Worm (Caenorhabditis elegans) whole organism, young adult: Measurements from ENCODE around the gene Y55F3BL.4.

ENCODE experiments used
- B0336.3 ChIP-seq: fragments of 200-800 bp; sonication (Bioruptor generic); IDR thresholded peaks from 2 replicates; pipeline ENCODE4 v1.3.6; 2022; ENCODE audit warnings: missing genetic modification characterization, missing compliant biosample characterization
- C06A6.2 ChIP-seq: fragments of 200-800 bp; sonication (Bioruptor generic); conservative IDR thresholded peaks from 2 replicates; pipeline ENCODE4 v1.3.6; 2022; ENCODE audit warnings: missing genetic modification characterization, missing compliant biosample characterization
- C17E4.6 ChIP-seq: fragments of 200-800 bp; sonication (Bioruptor generic); IDR thresholded peaks from 2 replicates; pipeline ENCODE4 v1.3.6; 2022; ENCODE audit warnings: missing genetic modification reagents, missing genetic modification characterization, missing compliant biosample characterization
- D2030.7 ChIP-seq: fragments of 200-800 bp; sonication (Bioruptor generic); IDR thresholded peaks from 2 replicates; pipeline ENCODE4 v1.3.6; 2022; ENCODE audit warnings: missing genetic modification reagents, missing genetic modification characterization, missing compliant biosample characterization
- F23B12.7 ChIP-seq: sonication (generic microtip); optimal IDR thresholded peaks from 2 replicates; lab custom pipeline; 2017; ENCODE audit warnings: missing genetic modification characterization, mild to moderate bottlenecking, missing compliant biosample characterization, antibody characterized with exemption, moderate library complexity; ENCODE audit not compliant: insufficient read depth
- F49E8.2 ChIP-seq: sonication (generic microtip); optimal IDR thresholded peaks from 3 replicates; lab custom pipeline; 2017; ENCODE audit warnings: missing genetic modification characterization, mild to moderate bottlenecking, missing compliant biosample characterization, antibody characterized with exemption, moderate library complexity; ENCODE audit not compliant: insufficient read depth
- F52B5.7 ChIP-seq: sonication (generic microtip); optimal IDR thresholded peaks from 2 replicates; lab custom pipeline; 2016; ENCODE audit warnings: mild to moderate bottlenecking, missing genetic modification characterization, missing compliant biosample characterization
- F57A8.1 ChIP-seq: fragments of 200-800 bp; sonication (Bioruptor generic); optimal IDR thresholded peaks from 2 replicates; lab custom pipeline; 2018; ENCODE audit warnings: mild to moderate bottlenecking, missing genetic modification characterization, moderate library complexity, missing compliant biosample characterization
- F57C9.4 ChIP-seq: sonication (generic microtip); optimal IDR thresholded peaks from 2 replicates; lab custom pipeline; 2017; ENCODE audit warnings: mild to moderate bottlenecking, missing genetic modification characterization, missing compliant biosample characterization
- T07F8.4 ChIP-seq: sonication (generic microtip); optimal IDR thresholded peaks from 2 replicates; lab custom pipeline; 2016; ENCODE audit warnings: mild to moderate bottlenecking, missing genetic modification characterization, moderate library complexity, missing compliant biosample characterization
- Y53F4B.3 ChIP-seq: fragments of 200-800 bp; sonication (Bioruptor generic); IDR thresholded peaks from 2 replicates; pipeline ENCODE4 v1.3.6; 2022; ENCODE audit warnings: missing genetic modification reagents, missing genetic modification characterization, missing compliant biosample characterization
- Y56A3A.18 ChIP-seq: fragments of 200-800 bp; sonication (Bioruptor generic); IDR thresholded peaks from 2 replicates; pipeline ENCODE4 v1.3.6; 2022; ENCODE audit warnings: missing genetic modification reagents, missing genetic modification characterization, missing compliant biosample characterization
- Y79H2A.3 ChIP-seq: fragments of 200-800 bp; sonication (Bioruptor generic); conservative IDR thresholded peaks from 2 replicates; pipeline ENCODE4 v1.3.6; 2022; ENCODE audit warnings: missing genetic modification reagents, missing genetic modification characterization, missing compliant biosample characterization
- aptf-2 ChIP-seq: fragments of 200-800 bp; sonication (Bioruptor generic); conservative IDR thresholded peaks from 2 replicates; pipeline ENCODE4 v1.3.6; 2022; ENCODE audit warnings: missing genetic modification reagents, missing genetic modification characterization, missing compliant biosample characterization
- atf-7 ChIP-seq: sonication (generic microtip); optimal IDR thresholded peaks from 2 replicates; lab custom pipeline; 2017; ENCODE audit warnings: mild to moderate bottlenecking, missing genetic modification characterization, missing compliant biosample characterization
- attf-5 ChIP-seq: fragments of 200-800 bp; sonication (Bioruptor generic); optimal IDR thresholded peaks from 2 replicates; lab custom pipeline; 2018; ENCODE audit warnings: mild to moderate bottlenecking, missing genetic modification characterization, missing compliant biosample characterization
- bed-1 ChIP-seq: fragments of 200-800 bp; sonication (Bioruptor generic); IDR thresholded peaks from 2 replicates; pipeline ENCODE4 v1.3.6; 2022; ENCODE audit warnings: missing genetic modification reagents, missing genetic modification characterization, missing compliant biosample characterization
- cebp-2 ChIP-seq: fragments of 200-800 bp; sonication (Bioruptor generic); IDR thresholded peaks from 2 replicates; pipeline ENCODE4 v1.3.6; 2022; ENCODE audit warnings: missing genetic modification characterization, missing compliant biosample characterization
- chd-7 ChIP-seq: sonication (generic microtip); optimal IDR thresholded peaks from 2 replicates; lab custom pipeline; 2016; ENCODE audit warnings: mild to moderate bottlenecking, missing genetic modification characterization, moderate library complexity, missing compliant biosample characterization
- dox-1 ChIP-seq: fragments of 200-800 bp; sonication (Bioruptor generic); IDR thresholded peaks from 2 replicates; pipeline ENCODE4 v1.3.6; 2022; ENCODE audit warnings: missing genetic modification reagents, missing genetic modification characterization, missing compliant biosample characterization
- egl-44 ChIP-seq: fragments of 200-800 bp; sonication (Bioruptor generic); IDR thresholded peaks from 2 replicates; pipeline ENCODE4 v1.3.6; 2022; ENCODE audit warnings: missing genetic modification reagents, missing genetic modification characterization, missing compliant biosample characterization
- egrh-3 ChIP-seq: fragments of 200-800 bp; sonication (Bioruptor generic); IDR thresholded peaks from 2 replicates; pipeline ENCODE4 v1.3.6; 2022; ENCODE audit warnings: missing genetic modification reagents, missing genetic modification characterization, missing compliant biosample characterization
- ets-4 ChIP-seq: fragments of 200-800 bp; sonication (Bioruptor generic); optimal IDR thresholded peaks from 2 replicates; lab custom pipeline; 2018; ENCODE audit warnings: mild to moderate bottlenecking, missing genetic modification characterization, missing compliant biosample characterization
- gei-17 ChIP-seq: fragments of 200-800 bp; sonication (Bioruptor generic); optimal IDR thresholded peaks from 2 replicates; lab custom pipeline; 2018; ENCODE audit warnings: mild to moderate bottlenecking, missing genetic modification characterization, missing compliant biosample characterization
- hrde-1 ChIP-seq: sonication (generic microtip); optimal IDR thresholded peaks from 2 replicates; lab custom pipeline; 2016; ENCODE audit warnings: missing genetic modification characterization, mild to moderate bottlenecking, missing compliant biosample characterization, moderate library complexity, missing genotype, missing genetic modification reagents, borderline replicate concordance
- hsf-1 ChIP-seq: fragments of 200-800 bp; sonication (Bioruptor generic); IDR thresholded peaks from 2 replicates; pipeline ENCODE4 v1.3.6; 2022; ENCODE audit warnings: missing genetic modification reagents, missing genetic modification characterization, missing compliant biosample characterization
- lag-1 ChIP-seq: fragments of 200-800 bp; sonication (Bioruptor generic); IDR thresholded peaks from 2 replicates; pipeline ENCODE4 v1.3.6; 2022; ENCODE audit warnings: missing genetic modification reagents, missing genetic modification characterization, missing compliant biosample characterization
- let-526 ChIP-seq: fragments of 200-800 bp; sonication (Bioruptor generic); IDR thresholded peaks from 2 replicates; pipeline ENCODE4 v1.3.6; 2022; ENCODE audit warnings: missing genetic modification reagents, missing genetic modification characterization, missing compliant biosample characterization
- lin-26 ChIP-seq: fragments of 200-800 bp; sonication (Bioruptor generic); IDR thresholded peaks from 2 replicates; pipeline ENCODE4 v1.3.6; 2022; ENCODE audit warnings: missing genetic modification reagents, missing genetic modification characterization, missing compliant biosample characterization
- lin-35 ChIP-seq, 3 experiments: fragments of 150-350 bp in 2 of 3; sonication (generic microtip) in 1 of 3; optimal IDR thresholded peaks; 2 replicates each; lab custom pipeline; 2014 to 2018; ENCODE audit warnings: missing biosample characterization in 3 of 3, missing genetic modification characterization in 3 of 3, missing genetic modification reagents in 3 of 3
- lir-1 ChIP-seq: fragments of 200-800 bp; sonication (Bioruptor generic); conservative IDR thresholded peaks from 2 replicates; pipeline ENCODE4 v1.3.6; 2022; ENCODE audit warnings: missing genetic modification reagents, missing genetic modification characterization, missing compliant biosample characterization
- lsy-27 ChIP-seq: sonication (generic microtip); optimal IDR thresholded peaks from 2 replicates; lab custom pipeline; 2017; ENCODE audit warnings: missing genetic modification characterization, mild to moderate bottlenecking, missing compliant biosample characterization, antibody characterized with exemption, missing genotype, borderline replicate concordance; ENCODE audit not compliant: insufficient read depth
- madf-6 ChIP-seq: fragments of 200-800 bp; sonication (Bioruptor generic); IDR thresholded peaks from 2 replicates; pipeline ENCODE4 v1.3.6; 2022; ENCODE audit warnings: missing genetic modification reagents, missing genetic modification characterization, missing compliant biosample characterization
- mcd-1 ChIP-seq: fragments of 200-800 bp; sonication (Bioruptor generic); IDR thresholded peaks from 2 replicates; pipeline ENCODE4 v1.3.6; 2022; ENCODE audit warnings: missing genetic modification reagents, missing genetic modification characterization, missing compliant biosample characterization
- nhr-80 ChIP-seq: sonication (generic microtip); optimal IDR thresholded peaks from 2 replicates; lab custom pipeline; 2016; ENCODE audit warnings: missing genetic modification characterization, missing compliant biosample characterization
- nhr-90 ChIP-seq: sonication (generic microtip); optimal IDR thresholded peaks from 2 replicates; lab custom pipeline; 2016; ENCODE audit warnings: missing genotype, mild to moderate bottlenecking, missing genetic modification characterization, missing compliant biosample characterization
- pbrm-1 ChIP-seq: fragments of 200-800 bp; sonication (Bioruptor generic); IDR thresholded peaks from 2 replicates; pipeline ENCODE4 v1.3.6; 2022; ENCODE audit warnings: missing genetic modification reagents, missing genetic modification characterization, missing compliant biosample characterization
- snpc-1.3 ChIP-seq: sonication (generic microtip); optimal IDR thresholded peaks from 2 replicates; lab custom pipeline; 2017; ENCODE audit warnings: missing genetic modification characterization, mild to moderate bottlenecking, missing compliant biosample characterization, antibody characterized with exemption, moderate library complexity, missing genotype, missing genetic modification reagents; ENCODE audit not compliant: insufficient read depth
- snpc-4 ChIP-seq, 5 experiments: fragments of 150-350 bp in 1 of 5; sonication (generic microtip) in 4 of 5; optimal IDR thresholded peaks; 2 replicates each; lab custom pipeline; 2014 to 2018; ENCODE audit warnings: missing genetic modification characterization in 5 of 5, missing biosample characterization in 3 of 5, antibody characterized with exemption in 2 of 5, mild to moderate bottlenecking in 2 of 5, missing compliant biosample characterization in 2 of 5, missing genotype in 2 of 5, moderate library complexity in 2 of 5, missing genetic modification reagents in 1 of 5
- unc-62 ChIP-seq: fragments of 150-350 bp; optimal IDR thresholded peaks from 2 replicates; lab custom pipeline; 2014; ENCODE audit warnings: missing biosample characterization, missing genetic modification reagents, missing genetic modification characterization
- zfh-2 ChIP-seq: fragments of 200-800 bp; sonication (Bioruptor generic); conservative IDR thresholded peaks from 2 replicates; pipeline ENCODE4 v1.3.6; 2022; ENCODE audit warnings: missing genetic modification reagents, missing genetic modification characterization, missing compliant biosample characterization
- ztf-18 ChIP-seq: sonication (generic microtip); optimal IDR thresholded peaks from 2 replicates; lab custom pipeline; 2016; ENCODE audit warnings: missing genotype, mild to moderate bottlenecking, missing genetic modification characterization, missing compliant biosample characterization
- ztf-6 ChIP-seq: fragments of 200-800 bp; sonication (Bioruptor generic); IDR thresholded peaks from 2 replicates; pipeline ENCODE4 v1.3.6; 2022; ENCODE audit warnings: missing genetic modification reagents, missing genetic modification characterization, missing compliant biosample characterization

Gene Y55F3BL.4

ce11 chrIV:782393-782792 lies 22.5 kb upstream of the Y55F3BL.4 start:
- TF ChIP-seq D2030.7 (GFP tag; lab: Robert Waterston, UW) = no peak
- 0 out of 2 replicates have a peak, but pooled peaks have one; percentile 9 for TF ChIP-seq dox-1 (GFP tag; lab: Robert Waterston, UW)
- TF ChIP-seq gei-17 (GFP tag; lab: Kevin White, UChicago) = no peak
- no peak for TF ChIP-seq F52B5.7
- no peak for TF ChIP-seq T07F8.4 (tag; lab: Kevin White, UChicago)
- no peak for TF ChIP-seq atf-7 (tag; lab: Kevin White, UChicago)
- no peak for TF ChIP-seq snpc-4 (GFP tag; optimal IDR thresholded peaks at IDR 0.05; lab: Kevin White, UChicago)
- peak in 1 of 4 experiments; percentile 20 for TF ChIP-seq snpc-4 (tag; optimal IDR thresholded peaks at IDR 0.05; lab: Kevin White, UChicago)
- TF ChIP-seq F49E8.2 (tag; lab: Kevin White, UChicago) = no peak
- no peak for TF ChIP-seq lag-1
- no peak for TF ChIP-seq F23B12.7
- TF ChIP-seq nhr-80 (tag; lab: Kevin White, UChicago) = peak; percentile 70
- no peak for TF ChIP-seq zfh-2 (GFP tag; lab: Robert Waterston, UW)
- TF ChIP-seq bed-1 (GFP tag; lab: Robert Waterston, UW) = no peak
- peak; percentile 17; the same call in 1 of the 2 replicates for TF ChIP-seq madf-6
- TF ChIP-seq, all 124 proteins: peak for 4

DNA sequence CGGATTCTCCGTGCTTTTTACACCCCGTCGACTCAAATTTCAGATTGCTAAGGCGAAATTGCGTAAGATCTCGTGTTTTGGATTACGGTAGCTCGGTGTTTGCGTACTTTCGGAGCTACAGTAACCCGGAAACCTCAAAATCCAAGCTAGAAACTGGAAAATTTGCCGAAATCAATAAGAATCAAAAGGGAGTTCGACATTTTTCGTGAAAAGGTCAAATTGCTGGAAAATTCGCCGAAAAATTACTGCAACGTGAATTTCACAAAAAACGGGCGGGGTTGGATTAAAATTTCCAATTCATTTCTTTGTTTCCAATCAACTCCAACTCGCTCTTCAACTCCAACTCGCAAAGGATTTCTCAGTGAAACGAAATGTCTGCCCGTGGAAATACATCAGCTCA lies 17.1 kb upstream of the Y55F3BL.4 start, which contains the start of gene F56B3.6:
Gene F56B3.6 (plus strand): TSS at position 301 of the 400 bp plus-strand sequence.
- TF ChIP-seq mcd-1 (no peak), C17E4.6 (GFP tag; lab: Robert Waterston, UW) (no peak), B0336.3 (GFP tag; lab: Robert Waterston, UW) (no peak), madf-6 (no peak), T07F8.4 (tag; lab: Kevin White, UChicago) (no peak), ets-4 (no peak), F57C9.4 (no peak), snpc-1.3 (no peak), Y53F4B.3 (GFP tag; lab: Robert Waterston, UW) (no peak), cebp-2 (GFP tag; lab: Robert Waterston, UW) (no peak), lin-26 (GFP tag; lab: Robert Waterston, UW) (no peak), chd-7 (tag; lab: Kevin White, UChicago) (no peak), F57A8.1 (GFP tag; lab: Kevin White, UChicago) (no peak), ztf-18 (no peak), nhr-80 (tag; lab: Kevin White, UChicago) (no peak), ztf-6 (GFP tag; lab: Robert Waterston, UW) (no peak), Y56A3A.18 (GFP tag; lab: Robert Waterston, UW) (no peak), lsy-27 (tag; lab: Kevin White, UChicago) (no peak)

ce11 chrIV:794275-794674 lies 10.6 kb upstream of the Y55F3BL.4 start, which contains the start of gene F56B3.4:
Gene F56B3.4, minus strand, starts transcription at chrIV:794275.
- TF ChIP-seq D2030.7 (GFP tag; lab: Robert Waterston, UW) (peak; percentile 17; the same call in 1 of the 2 replicates), ztf-6 (GFP tag; lab: Robert Waterston, UW) (no peak), lin-35 (GFP tag; optimal IDR thresholded peaks at IDR 0.05; lab: Kevin White, UChicago) (no peak), zfh-2 (GFP tag; lab: Robert Waterston, UW) (no peak), unc-62 (GFP tag; lab: Kevin White, UChicago) (no peak), pbrm-1 (no peak), let-526 (GFP tag; lab: Robert Waterston, UW) (no peak), madf-6 (peak; percentile 43; the same call in 1 of the 2 replicates), hsf-1 (no peak), attf-5 (GFP tag; lab: Kevin White, UChicago) (no peak), nhr-90 (tag; lab: Kevin White, UChicago) (no peak), aptf-2 (no peak), egl-44 (GFP tag; lab: Robert Waterston, UW) (no peak), Y79H2A.3 (GFP tag; lab: Robert Waterston, UW) (no peak), C06A6.2 (no peak), snpc-4 (GFP tag; optimal IDR thresholded peaks at IDR 0.05; lab: Kevin White, UChicago) (peak; percentile 22), snpc-4 (tag; optimal IDR thresholded peaks at IDR 0.05; lab: Kevin White, UChicago) (no peak), hrde-1 (tag; lab: Kevin White, UChicago) (peak; percentile 15), mcd-1 (no peak), nhr-80 (tag; lab: Kevin White, UChicago) (no peak), lin-26 (GFP tag; lab: Robert Waterston, UW) (no peak), lir-1 (GFP tag; lab: Robert Waterston, UW) (no peak), egrh-3 (GFP tag; lab: Robert Waterston, UW) (no peak)
